Worm (Caenorhabditis elegans): ENCODE data around the gene agxt-1.

The agxt-1 gene

DNA sequence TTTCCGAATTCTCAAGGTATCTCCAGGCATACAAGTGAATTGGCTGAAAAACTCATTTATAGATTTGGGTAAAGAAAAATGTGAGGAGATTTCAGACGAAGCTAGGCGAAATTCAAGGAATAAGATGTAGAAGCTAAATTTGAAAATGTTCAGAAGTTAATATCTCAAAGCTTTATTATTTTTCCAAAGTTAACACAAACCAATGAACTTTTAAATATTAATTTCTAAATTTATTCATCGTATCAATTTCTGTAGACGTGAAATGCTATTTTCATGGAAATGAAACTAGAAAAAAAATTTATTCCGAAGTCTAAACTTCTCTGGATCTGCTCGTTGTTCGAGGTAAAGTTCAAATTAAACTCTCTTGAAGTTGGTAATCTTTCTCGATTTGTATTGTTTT is at the start of gene agxt-1:
Gene agxt-1 (plus strand): TSS at position 301 of the 400 bp plus-strand sequence.
- TF ChIP-seq aly-1 (tag; optimal IDR thresholded peaks at IDR 0.05) (no peak), B0310.2 (tag; optimal IDR thresholded peaks at IDR 0.05) (no peak), ceh-36 (tag; optimal IDR thresholded peaks at IDR 0.05) (no peak), hmbx-1 (tag; optimal IDR thresholded peaks at IDR 0.05) (no peak), pes-1 (GFP tag; IDR thresholded peaks at IDR 0.05) (no peak), F13C5.2 (tag; optimal IDR thresholded peaks at IDR 0.05) (no peak), tra-4 (tag; optimal IDR thresholded peaks at IDR 0.05) (no peak), hnd-1 (tag; optimal IDR thresholded peaks at IDR 0.05) (no peak), ama-1 (optimal IDR thresholded peaks at IDR 0.05) (no peak)

DNA sequence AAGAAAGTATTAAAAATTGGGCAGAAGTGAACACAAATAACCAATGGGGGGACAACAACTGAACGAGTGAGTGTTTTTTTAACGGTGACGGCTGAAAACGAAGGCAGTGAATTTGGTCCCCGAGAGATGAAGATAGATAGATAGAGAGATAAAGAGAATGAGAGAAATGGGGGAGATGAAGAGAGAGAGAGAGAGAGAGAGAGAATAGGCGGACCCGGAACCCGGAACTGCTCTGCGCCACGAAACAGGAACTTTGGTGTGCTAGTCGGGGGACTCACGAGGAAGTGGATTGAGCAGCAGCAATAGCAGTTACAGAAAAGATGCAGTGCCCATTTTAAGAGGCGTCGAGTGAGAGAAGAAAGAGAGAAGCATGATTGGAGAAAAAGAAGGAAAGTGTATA is 49.0 kb upstream of the agxt-1 start:
- TF ChIP-seq ceh-36 (tag; optimal IDR thresholded peaks at IDR 0.05) (no peak), tra-4 (tag; optimal IDR thresholded peaks at IDR 0.05) (no peak), aly-1 (tag; optimal IDR thresholded peaks at IDR 0.05) (no peak), hmg-4 (GFP tag; optimal IDR thresholded peaks at IDR 0.05) (no peak), scrt-1 (GFP tag; IDR thresholded peaks at IDR 0.05) (no peak)

DNA sequence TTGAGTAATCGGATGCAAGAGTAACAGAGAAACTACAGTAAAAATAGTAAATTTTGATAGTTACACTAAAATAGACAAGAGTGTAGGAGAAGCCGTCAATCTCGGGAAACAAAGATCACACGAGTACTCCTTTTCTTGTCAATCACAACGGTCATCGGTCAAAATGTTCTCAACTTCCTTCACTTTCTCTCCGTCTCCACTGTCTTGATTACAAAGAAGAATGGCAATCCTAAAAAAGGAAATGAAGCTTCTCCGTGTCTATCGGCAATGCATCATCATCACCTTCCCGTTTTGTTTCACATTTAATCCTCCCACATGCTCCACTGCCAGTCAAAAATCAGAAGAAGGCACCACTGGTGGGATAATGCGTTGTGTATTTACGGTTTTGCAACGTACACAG is 45.7 kb upstream of the agxt-1 start:
- no peak for TF ChIP-seq B0310.2 (tag; optimal IDR thresholded peaks at IDR 0.05)
- TF ChIP-seq F13C5.2 (tag; optimal IDR thresholded peaks at IDR 0.05) = no peak
- no peak for TF ChIP-seq ets-7 (tag; optimal IDR thresholded peaks at IDR 0.05)
- TF ChIP-seq tbx-11 (GFP tag; IDR thresholded peaks at IDR 0.05) = no peak
- TF ChIP-seq ceh-36 (tag; optimal IDR thresholded peaks at IDR 0.05) = no peak
- TF ChIP-seq ceh-13 (GFP tag; optimal IDR thresholded peaks at IDR 0.05) = no peak
- no peak for TF ChIP-seq scrt-1 (GFP tag; IDR thresholded peaks at IDR 0.05)
- TF ChIP-seq tra-4 (tag; optimal IDR thresholded peaks at IDR 0.05) = no peak
- TF ChIP-seq aly-1 (tag; optimal IDR thresholded peaks at IDR 0.05) = no peak
- TF ChIP-seq hmbx-1 (tag; optimal IDR thresholded peaks at IDR 0.05) = no peak
- no peak for TF ChIP-seq pes-1 (GFP tag; IDR thresholded peaks at IDR 0.05)
- TF ChIP-seq hnd-1 (tag; optimal IDR thresholded peaks at IDR 0.05) = no peak
- TF ChIP-seq ama-1 (optimal IDR thresholded peaks at IDR 0.05) = no peak
- TF ChIP-seq hmg-4 (GFP tag; optimal IDR thresholded peaks at IDR 0.05) = no peak

DNA sequence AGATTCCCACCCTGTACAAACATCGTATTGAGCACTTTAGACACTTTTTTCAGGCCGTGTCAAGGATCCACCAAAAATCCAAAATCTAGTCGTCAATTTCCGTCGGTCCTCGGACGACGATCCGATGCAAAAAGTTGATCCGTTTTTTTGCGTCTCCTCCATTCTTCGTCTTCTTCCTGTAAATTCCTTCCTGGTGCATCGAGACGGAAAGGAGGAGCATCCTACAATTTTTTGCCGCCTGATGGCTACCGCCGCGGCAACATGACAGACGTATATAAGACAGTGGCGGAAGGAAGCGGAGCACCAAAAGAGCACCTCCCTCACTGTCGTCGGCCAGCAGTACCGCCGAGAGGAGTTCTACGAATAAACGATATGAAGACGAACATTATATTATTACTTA is 44.6 kb upstream of the agxt-1 start, which contains the start of gene appg-2:
Gene appg-2 (plus strand): TSS at position 301 of the 400 bp plus-strand sequence.
- TF ChIP-seq pes-1 (GFP tag; IDR thresholded peaks at IDR 0.05) = no peak
- TF ChIP-seq ceh-13 (GFP tag; optimal IDR thresholded peaks at IDR 0.05) = no peak
- TF ChIP-seq F13C5.2 (tag; optimal IDR thresholded peaks at IDR 0.05) = no peak
- TF ChIP-seq scrt-1 (GFP tag; IDR thresholded peaks at IDR 0.05) = no peak
- TF ChIP-seq ama-1 (optimal IDR thresholded peaks at IDR 0.05) = no peak
- TF ChIP-seq tbx-11 (GFP tag; IDR thresholded peaks at IDR 0.05) = no peak
- no peak for TF ChIP-seq tra-4 (tag; optimal IDR thresholded peaks at IDR 0.05)
- no peak for TF ChIP-seq hmbx-1 (tag; optimal IDR thresholded peaks at IDR 0.05)
- TF ChIP-seq ets-7 (tag; optimal IDR thresholded peaks at IDR 0.05) = no peak
- TF ChIP-seq flt-1 (GFP tag; IDR thresholded peaks at IDR 0.05) = no peak
- no peak for TF ChIP-seq aly-1 (tag; optimal IDR thresholded peaks at IDR 0.05)
- TF ChIP-seq sea-1 (GFP tag; conservative IDR thresholded peaks at IDR 0.05) = no peak
- TF ChIP-seq tbx-37 (GFP tag; conservative IDR thresholded peaks at IDR 0.05) = no peak
- TF ChIP-seq B0310.2 (tag; optimal IDR thresholded peaks at IDR 0.05) = no peak
- TF ChIP-seq hnd-1 (tag; optimal IDR thresholded peaks at IDR 0.05) = no peak
- TF ChIP-seq hmg-4 (GFP tag; optimal IDR thresholded peaks at IDR 0.05) = no peak

DNA sequence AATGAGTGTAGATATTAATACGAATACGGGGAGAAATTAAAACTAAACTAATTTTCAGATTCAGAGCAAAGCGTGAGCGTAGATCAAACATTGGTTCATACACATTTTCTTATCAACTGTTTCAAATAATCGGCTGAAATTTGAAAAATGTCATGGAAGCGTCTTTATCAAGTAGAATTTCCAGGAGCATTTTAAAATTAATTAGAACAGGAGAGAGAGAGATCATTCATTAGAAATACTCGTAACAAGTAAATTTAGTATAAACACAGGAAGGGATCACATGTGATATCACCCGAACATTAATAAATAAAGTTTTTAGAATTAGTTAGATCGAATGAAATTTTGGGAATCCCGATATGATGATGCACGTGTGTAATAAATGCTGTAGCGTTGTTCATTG is 38.5 kb upstream of the agxt-1 start, which contains the start of gene pho-13:
Gene pho-13 (minus strand): TSS at position 101 of the 400 bp plus-strand sequence.
- no peak for TF ChIP-seq tbx-37 (GFP tag; conservative IDR thresholded peaks at IDR 0.05)
- no peak for TF ChIP-seq ceh-36 (tag; optimal IDR thresholded peaks at IDR 0.05)
- no peak for TF ChIP-seq B0310.2 (tag; optimal IDR thresholded peaks at IDR 0.05)
- TF ChIP-seq ceh-13 (GFP tag; optimal IDR thresholded peaks at IDR 0.05) = no peak
- no peak for TF ChIP-seq flt-1 (GFP tag; IDR thresholded peaks at IDR 0.05)
- no peak for TF ChIP-seq scrt-1 (GFP tag; IDR thresholded peaks at IDR 0.05)
- no peak for TF ChIP-seq ets-7 (tag; optimal IDR thresholded peaks at IDR 0.05)
- TF ChIP-seq pes-1 (GFP tag; IDR thresholded peaks at IDR 0.05) = no peak
- TF ChIP-seq sea-1 (GFP tag; conservative IDR thresholded peaks at IDR 0.05) = no peak
- TF ChIP-seq hmbx-1 (tag; optimal IDR thresholded peaks at IDR 0.05) = no peak
- TF ChIP-seq tra-4 (tag; optimal IDR thresholded peaks at IDR 0.05) = no peak
- no peak for TF ChIP-seq F13C5.2 (tag; optimal IDR thresholded peaks at IDR 0.05)
- TF ChIP-seq tbx-11 (GFP tag; IDR thresholded peaks at IDR 0.05) = no peak
- no peak for TF ChIP-seq hmg-4 (GFP tag; optimal IDR thresholded peaks at IDR 0.05)
- TF ChIP-seq ama-1 (optimal IDR thresholded peaks at IDR 0.05) = no peak
- no peak for TF ChIP-seq aly-1 (tag; optimal IDR thresholded peaks at IDR 0.05)
- no peak for TF ChIP-seq hnd-1 (tag; optimal IDR thresholded peaks at IDR 0.05)

DNA sequence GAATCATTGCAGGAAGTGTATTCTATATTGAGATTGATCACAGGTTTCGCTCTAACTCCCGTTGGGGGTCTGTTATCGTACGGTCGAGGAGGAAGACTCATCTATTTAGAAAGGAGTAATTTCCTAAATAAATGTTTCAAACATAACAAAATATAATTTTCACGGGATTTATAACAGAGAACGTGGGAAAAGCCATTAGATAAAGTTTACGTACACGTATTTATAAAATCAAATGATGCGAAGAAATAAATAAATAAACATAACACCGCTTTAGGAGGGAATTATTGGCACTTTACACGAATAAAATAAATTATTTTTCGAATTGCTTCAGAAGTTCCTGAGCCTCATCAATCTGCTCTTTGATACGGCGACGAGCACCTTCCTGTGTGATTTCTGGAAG is 36.9 kb upstream of the agxt-1 start, which contains the start of gene F07H5.10:
Gene F07H5.10 (minus strand): TSS at position 101 of the 400 bp plus-strand sequence.
- no peak for TF ChIP-seq aly-1 (tag; optimal IDR thresholded peaks at IDR 0.05)

DNA sequence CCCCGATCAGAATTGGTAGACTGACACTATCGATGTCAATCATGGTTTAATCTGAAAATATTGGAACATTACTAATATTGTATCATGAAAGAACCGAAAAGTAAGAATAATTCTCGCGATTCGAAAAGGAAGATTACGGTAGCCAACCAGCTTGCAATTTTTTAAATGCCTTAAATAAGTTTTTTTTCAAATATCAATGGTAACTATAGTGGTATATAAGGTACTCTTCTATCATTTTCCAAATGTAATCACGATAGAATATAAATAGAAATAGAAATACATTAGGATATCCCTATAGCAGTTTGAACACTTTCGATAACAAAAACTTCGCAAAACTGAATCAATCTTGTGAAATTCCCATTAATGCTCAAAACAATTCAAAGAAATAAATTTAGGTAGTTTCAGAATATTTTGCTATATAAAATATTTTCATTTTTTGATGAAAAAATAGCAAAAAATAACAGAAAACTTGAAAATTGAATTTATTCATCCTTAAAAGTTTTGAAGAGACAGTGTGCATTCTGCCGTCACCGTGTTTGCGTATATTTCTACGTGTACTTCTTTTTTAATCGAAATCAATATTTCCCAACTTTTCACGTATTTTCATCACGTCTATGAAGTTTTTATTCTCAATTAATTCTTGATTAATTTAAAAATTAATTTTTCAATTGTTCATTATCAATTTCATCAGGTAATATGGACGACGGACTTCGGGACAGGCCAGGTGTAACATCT is 34.6 kb upstream of the agxt-1 start, which contains the start of the genes F46C5.9 and rer-1:
Gene F46C5.9 (minus strand): TSS at position 51 of the 735 bp plus-strand sequence.
Gene rer-1 (plus strand): TSS at position 692 of the 735 bp plus-strand sequence.
- TF ChIP-seq B0310.2 (tag; optimal IDR thresholded peaks at IDR 0.05) (no peak), ama-1 (optimal IDR thresholded peaks at IDR 0.05) (no peak), ets-7 (tag; optimal IDR thresholded peaks at IDR 0.05) (no peak), sea-1 (GFP tag; conservative IDR thresholded peaks at IDR 0.05) (no peak), tbx-11 (GFP tag; IDR thresholded peaks at IDR 0.05) (no peak), ceh-36 (tag; optimal IDR thresholded peaks at IDR 0.05) (no peak), aly-1 (tag; optimal IDR thresholded peaks at IDR 0.05) (no peak), hmg-4 (GFP tag; optimal IDR thresholded peaks at IDR 0.05) (no peak), hmbx-1 (tag; optimal IDR thresholded peaks at IDR 0.05) (no peak), pes-1 (GFP tag; IDR thresholded peaks at IDR 0.05) (no peak), F13C5.2 (tag; optimal IDR thresholded peaks at IDR 0.05) (no peak), scrt-1 (GFP tag; IDR thresholded peaks at IDR 0.05) (no peak), flt-1 (GFP tag; IDR thresholded peaks at IDR 0.05) (no peak)

Measured in whole organism, early embryonic.